Worm (Caenorhabditis elegans): Measurements from ENCODE around the gene C34D4.10.

C34D4.10 gene

DNA sequence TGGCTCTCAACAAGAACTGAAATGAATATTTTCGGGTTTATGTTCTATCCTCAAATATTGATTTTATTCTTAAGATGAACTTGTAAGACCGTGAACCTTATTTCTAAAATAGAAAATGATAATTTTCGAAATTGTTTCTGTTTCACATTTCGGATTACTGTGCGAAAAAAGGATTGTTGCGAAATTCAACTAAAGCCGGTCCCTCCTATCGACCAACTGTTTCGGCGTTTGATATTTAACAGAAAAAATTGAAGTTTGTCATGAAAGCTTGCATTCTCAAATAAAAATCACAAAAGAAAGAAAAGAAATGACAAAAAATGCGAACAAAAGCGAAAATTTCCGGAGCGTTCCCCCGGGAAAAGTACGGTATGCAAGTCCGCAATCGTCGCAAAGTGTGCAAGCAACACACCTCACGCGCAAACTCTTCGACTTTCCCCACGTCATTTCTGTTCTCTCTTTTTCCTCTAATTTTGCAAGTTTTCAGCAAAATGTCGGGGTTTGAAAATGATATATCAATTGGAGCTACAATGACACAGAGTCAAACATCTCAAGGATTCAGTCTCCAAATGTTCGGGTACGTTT is 27.9 kb upstream of the C34D4.10 start, which contains the start of gene C34D4.4:
Gene C34D4.4 (plus strand): TSS at position 342 of the 582 bp plus-strand sequence.
- peak; percentile 27 for TF ChIP-seq lin-13 (GFP tag; optimal IDR thresholded peaks at IDR 0.05)
- TF ChIP-seq daf-16 (GFP tag; optimal IDR thresholded peaks at IDR 0.05) = no peak
- TF ChIP-seq daf-16 (tag; optimal IDR thresholded peaks at IDR 0.05) = peak; percentile 10
- peak; percentile 56 for TF ChIP-seq aha-1 (tag)
- TF ChIP-seq lsy-2 (tag; optimal IDR thresholded peaks at IDR 0.05) = peak; percentile 44 to 96
- TF ChIP-seq dmd-6 (GFP tag; IDR thresholded peaks at IDR 0.05) = 0 out of 2 replicates have a peak, but pooled peaks have one; percentile 15
- peak; percentile 25 for TF ChIP-seq hlh-11 (tag; optimal IDR thresholded peaks at IDR 0.05)
- no peak for TF ChIP-seq fos-1 (tag; optimal IDR thresholded peaks at IDR 0.05)
- TF ChIP-seq dpl-1 (GFP tag; optimal IDR thresholded peaks at IDR 0.05) = peak; percentile 58
- peak; percentile 5 for TF ChIP-seq nhr-28 (tag; optimal IDR thresholded peaks at IDR 0.05)
- no peak for TF ChIP-seq pha-4 (GFP tag; IDR thresholded peaks at IDR 0.05)
- peak; percentile 13 for TF ChIP-seq pha-4 (tag; optimal IDR thresholded peaks at IDR 0.05)
- TF ChIP-seq spr-3 (GFP tag; optimal IDR thresholded peaks at IDR 0.05) = no peak
- peak; percentile 46 for TF ChIP-seq ama-1 (optimal IDR thresholded peaks at IDR 0.05)
- no peak for TF ChIP-seq jun-1 (tag; optimal IDR thresholded peaks at IDR 0.05)
- TF ChIP-seq mep-1 (tag; optimal IDR thresholded peaks at IDR 0.05) = peak; percentile 41
- TF ChIP-seq hlh-30 (tag; optimal IDR thresholded peaks at IDR 0.05; ENCODE audit: insufficient read depth) = peak; percentile 1
- TF ChIP-seq mes-2 (tag; optimal IDR thresholded peaks at IDR 0.05; ENCODE audit: poor library complexity, severe bottlenecking) = peak; percentile 52
- TF ChIP-seq arid-1 (GFP tag; conservative IDR thresholded peaks at IDR 0.05) = 0 out of 2 replicates have a peak, but pooled peaks have one; percentile 37
- no peak for TF ChIP-seq Y105C5A.15 (GFP tag; IDR thresholded peaks at IDR 0.05)

DNA sequence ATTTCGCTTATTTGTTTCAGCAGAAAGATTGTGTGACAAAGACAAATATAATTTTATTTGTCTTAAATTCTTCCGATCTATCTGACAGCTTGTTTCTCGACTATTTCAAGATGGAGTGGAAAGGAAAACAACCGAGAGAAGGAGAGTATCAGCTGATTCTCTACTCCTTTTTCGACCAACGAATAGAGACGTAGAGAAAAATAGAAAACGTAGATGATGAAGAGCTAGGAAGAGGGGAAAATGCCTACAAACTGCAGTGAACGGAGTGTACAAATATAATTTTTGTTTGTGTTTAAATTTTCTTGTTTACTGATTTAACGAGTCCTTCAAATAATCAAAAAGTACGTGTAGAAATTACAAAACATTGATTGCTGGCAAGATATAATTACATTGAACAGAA is 26.5 kb upstream of the C34D4.10 start:
- TF ChIP-seq hlh-30 (tag; optimal IDR thresholded peaks at IDR 0.05; ENCODE audit: insufficient read depth) (peak; percentile 73), rbr-2 (tag; optimal IDR thresholded peaks at IDR 0.05) (peak; percentile 13), lin-1 (GFP tag; IDR thresholded peaks at IDR 0.05) (no peak), lin-38 (GFP tag; IDR thresholded peaks at IDR 0.05) (peak; percentile 29; the same call in 1 of the 2 replicates), snpc-1.2 (GFP tag; IDR thresholded peaks at IDR 0.05) (no peak), nhr-77 (tag; optimal IDR thresholded peaks at IDR 0.05) (peak; percentile 6), lsy-2 (tag; optimal IDR thresholded peaks at IDR 0.05) (peak in 1 of 2 experiments; percentile 64), nhr-41 (GFP tag; IDR thresholded peaks at IDR 0.05) (no peak), ceh-82 (tag; optimal IDR thresholded peaks at IDR 0.05) (no peak), nhr-237 (tag; optimal IDR thresholded peaks at IDR 0.05) (no peak), T20F7.1 (GFP tag; optimal IDR thresholded peaks at IDR 0.05) (no peak), daf-12 (tag; optimal IDR thresholded peaks at IDR 0.05) (no peak), vab-7 (GFP tag; IDR thresholded peaks at IDR 0.05) (no peak), hlh-11 (tag; optimal IDR thresholded peaks at IDR 0.05) (peak; percentile 69), snpc-4 (tag; optimal IDR thresholded peaks at IDR 0.05) (no peak), lin-13 (GFP tag; optimal IDR thresholded peaks at IDR 0.05) (no peak), saeg-2 (GFP tag; IDR thresholded peaks at IDR 0.05) (no peak), mes-2 (tag; optimal IDR thresholded peaks at IDR 0.05; ENCODE audit: poor library complexity, severe bottlenecking) (peak; percentile 6), lim-7 (GFP tag; IDR thresholded peaks at IDR 0.05) (no peak), sdz-12 (GFP tag; optimal IDR thresholded peaks at IDR 0.05) (no peak), daf-16 (GFP tag; optimal IDR thresholded peaks at IDR 0.05) (no peak), daf-16 (tag; optimal IDR thresholded peaks at IDR 0.05) (peak; percentile 75), aha-1 (tag) (no peak), tra-1 (GFP tag; IDR thresholded peaks at IDR 0.05) (no peak), dve-1 (tag; optimal IDR thresholded peaks at IDR 0.05; ENCODE audit: insufficient read depth) (peak; percentile 25), zfp-2 (tag; optimal IDR thresholded peaks at IDR 0.05) (no peak), ctbp-1 (GFP tag; IDR thresholded peaks at IDR 0.05) (no peak), php-3 (GFP tag; IDR thresholded peaks at IDR 0.05) (no peak), mep-1 (tag; optimal IDR thresholded peaks at IDR 0.05) (peak; percentile 38), nhr-28 (tag; optimal IDR thresholded peaks at IDR 0.05) (peak; percentile 57), ceh-62 (tag; optimal IDR thresholded peaks at IDR 0.05) (no peak), lir-3 (tag; optimal IDR thresholded peaks at IDR 0.05) (no peak), mdt-29 (GFP tag; IDR thresholded peaks at IDR 0.05) (no peak), fkh-10 (GFP tag; optimal IDR thresholded peaks at IDR 0.05) (peak; percentile 15), mdl-1 (tag; optimal IDR thresholded peaks at IDR 0.05) (no peak), F49E8.2 (tag; optimal IDR thresholded peaks at IDR 0.05; ENCODE audit: borderline replicate concordance) (no peak)

All from whole organism, L4 larva.